Fruit fly (Drosophila melanogaster) whole organism, prepupa: ENCODE measurements around the gene pasi2.
A peak's percentile ranks its signal among the peaks of the same experiment; 100 is the strongest.

Experiments
- CG10631 ChIP-seq: fragments of 200-800 bp; sonication (Bioruptor generic); optimal IDR thresholded peaks from 2 replicates; lab custom pipeline; 2016; ENCODE audit warnings: missing biosample characterization, missing genetic modification characterization
- CG11294 ChIP-seq: fragments of 200-800 bp; sonication (Bioruptor generic); IDR thresholded peaks from 2 replicates; pipeline ENCODE4 v1.3.6; 2022; ENCODE audit warnings: missing biosample characterization, missing genetic modification characterization
- CG11762 ChIP-seq: fragments of 200-800 bp; sonication (Bioruptor generic); optimal IDR thresholded peaks from 3 replicates; lab custom pipeline; 2016; ENCODE audit warnings: missing biosample characterization, missing genetic modification characterization; ENCODE audit not compliant: insufficient read depth
- CG11902 ChIP-seq: fragments of 200-800 bp; sonication (Bioruptor generic); optimal IDR thresholded peaks from 3 replicates; lab custom pipeline; 2016; ENCODE audit warnings: missing biosample characterization, missing genetic modification characterization
- CG1621 ChIP-seq: fragments of 200-800 bp; sonication (Bioruptor generic); optimal IDR thresholded peaks from 3 replicates; lab custom pipeline; 2018; ENCODE audit warnings: missing biosample characterization, mild to moderate bottlenecking, missing genetic modification characterization
- CG3032 ChIP-seq: fragments of 200-800 bp; optimal IDR thresholded peaks from 2 replicates; lab custom pipeline; 2019; ENCODE audit warnings: missing biosample characterization, mild to moderate bottlenecking, missing genetic modification characterization, moderate library complexity
- CG31627 ChIP-seq: fragments of 200-800 bp; sonication (Bioruptor generic); optimal IDR thresholded peaks from 3 replicates; lab custom pipeline; 2016; ENCODE audit warnings: missing biosample characterization, missing genetic modification characterization
- CG34406 ChIP-seq: fragments of 200-800 bp; sonication (Bioruptor generic); optimal IDR thresholded peaks from 3 replicates; lab custom pipeline; 2016; ENCODE audit warnings: missing biosample characterization, missing genetic modification characterization
- CG3919 ChIP-seq: fragments of 200-800 bp; sonication (Bioruptor generic); optimal IDR thresholded peaks from 3 replicates; lab custom pipeline; 2016; ENCODE audit warnings: missing biosample characterization, missing genetic modification characterization
- CG4318 ChIP-seq: fragments of 200-800 bp; sonication (Bioruptor generic); optimal IDR thresholded peaks from 3 replicates; lab custom pipeline; 2017; ENCODE audit warnings: missing biosample characterization, mild to moderate bottlenecking, missing genetic modification characterization
- CG6163 ChIP-seq: fragments of 200-800 bp; sonication (Bioruptor generic); IDR thresholded peaks from 3 replicates; pipeline ENCODE4 v1.3.6; 2022; ENCODE audit warnings: missing biosample characterization, missing genetic modification characterization
- CG6276 ChIP-seq: fragments of 200-800 bp; sonication (Bioruptor generic); optimal IDR thresholded peaks from 2 replicates; lab custom pipeline; 2017; ENCODE audit warnings: missing biosample characterization, mild to moderate bottlenecking, missing genetic modification characterization
- CG6854 ChIP-seq: fragments of 200-800 bp; sonication (Bioruptor generic); optimal IDR thresholded peaks from 2 replicates; lab custom pipeline; 2017; ENCODE audit warnings: missing biosample characterization, mild to moderate bottlenecking, missing genetic modification characterization
- CG7368 ChIP-seq: fragments of 200-800 bp; sonication (Bioruptor generic); optimal IDR thresholded peaks from 3 replicates; lab custom pipeline; 2016; ENCODE audit warnings: missing biosample characterization, missing genetic modification characterization
- CG8119 ChIP-seq: fragments of 200-800 bp; sonication (Bioruptor generic); IDR thresholded peaks from 3 replicates; pipeline ENCODE4 v1.3.6; 2022; ENCODE audit warnings: missing biosample characterization, missing genetic modification characterization
- CG8319 ChIP-seq: fragments of 200-800 bp; sonication (Bioruptor generic); optimal IDR thresholded peaks from 3 replicates; lab custom pipeline; 2016; ENCODE audit warnings: missing biosample characterization, missing genetic modification characterization
- CG8632 ChIP-seq: fragments of 200-800 bp; sonication (Bioruptor generic); optimal IDR thresholded peaks from 3 replicates; lab custom pipeline; 2016; ENCODE audit warnings: missing biosample characterization, missing genetic modification characterization
- CG9139 ChIP-seq: fragments of 200-800 bp; sonication (Bioruptor generic); optimal IDR thresholded peaks from 3 replicates; lab custom pipeline; 2017; ENCODE audit warnings: missing biosample characterization, mild to moderate bottlenecking, missing genetic modification characterization
- Eip78C ChIP-seq: fragments of 200-800 bp; sonication (Bioruptor generic); peaks from one replicate; lab custom pipeline; 2016; ENCODE audit warnings: missing biosample characterization, missing genetic modification characterization
- Eip93F ChIP-seq: fragments of 200-800 bp; sonication (Bioruptor generic); optimal IDR thresholded peaks from 2 replicates; lab custom pipeline; 2016; ENCODE audit warnings: missing biosample characterization, mild to moderate bottlenecking, missing genetic modification characterization
- Ets21C ChIP-seq: fragments of 200-800 bp; sonication (Bioruptor generic); optimal IDR thresholded peaks from 3 replicates; lab custom pipeline; 2016; ENCODE audit warnings: missing biosample characterization, missing genetic modification characterization
- Ets96B ChIP-seq: fragments of 200-800 bp; optimal IDR thresholded peaks from 2 replicates; lab custom pipeline; 2019; ENCODE audit warnings: missing biosample characterization, mild to moderate bottlenecking, missing genetic modification characterization, moderate library complexity
- Gug ChIP-seq: fragments of 200-800 bp; sonication (Bioruptor generic); IDR thresholded peaks from 2 replicates; pipeline ENCODE4 v1.3.6; 2022; ENCODE audit warnings: missing biosample characterization, missing genetic modification characterization
- Hr38 ChIP-seq: sonication (Bioruptor generic); optimal IDR thresholded peaks from 2 replicates; lab custom pipeline; 2016; ENCODE audit warnings: missing biosample characterization, missing genetic modification characterization
- Hr4 ChIP-seq: fragments of 200-800 bp; sonication (Bioruptor generic); optimal IDR thresholded peaks from 3 replicates; lab custom pipeline; 2016; ENCODE audit warnings: missing biosample characterization, missing genetic modification characterization
- Lpt ChIP-seq: fragments of 200-800 bp; sonication (Bioruptor generic); optimal IDR thresholded peaks from 3 replicates; lab custom pipeline; 2016; ENCODE audit warnings: missing biosample characterization, missing genetic modification characterization
- Met ChIP-seq: fragments of 200-800 bp; sonication (Bioruptor generic); optimal IDR thresholded peaks from 3 replicates; lab custom pipeline; 2016; ENCODE audit warnings: missing biosample characterization, missing genetic modification characterization
- Sox102F ChIP-seq: fragments of 200-800 bp; sonication (Bioruptor generic); optimal IDR thresholded peaks from 2 replicates; lab custom pipeline; 2016; ENCODE audit warnings: missing biosample characterization, mild to moderate bottlenecking, missing genetic modification characterization
- Sox14 ChIP-seq: fragments of 200-800 bp; sonication (Bioruptor generic); optimal IDR thresholded peaks from 3 replicates; lab custom pipeline; 2016; ENCODE audit warnings: missing biosample characterization, missing genetic modification characterization
- Sox15 ChIP-seq: fragments of 200-800 bp; sonication (Bioruptor generic); optimal IDR thresholded peaks from 3 replicates; lab custom pipeline; 2016; ENCODE audit warnings: missing biosample characterization, missing genetic modification characterization
- achi ChIP-seq: fragments of 200-800 bp; sonication (Bioruptor generic); optimal IDR thresholded peaks from 3 replicates; lab custom pipeline; 2016; ENCODE audit warnings: missing biosample characterization, missing genetic modification characterization
- dac ChIP-seq: fragments of 200-800 bp; sonication (Bioruptor generic); optimal IDR thresholded peaks from 2 replicates; lab custom pipeline; 2017; ENCODE audit warnings: missing biosample characterization, mild to moderate bottlenecking, missing genetic modification characterization
- dsx ChIP-seq: fragments of 200-800 bp; optimal IDR thresholded peaks from 3 replicates; lab custom pipeline; 2019; ENCODE audit warnings: missing biosample characterization, mild to moderate bottlenecking, missing genetic modification characterization, moderate library complexity; ENCODE audit not compliant: poor library complexity, severe bottlenecking
- eg ChIP-seq: fragments of 200-800 bp; sonication (Bioruptor generic); IDR thresholded peaks from 3 replicates; pipeline ENCODE4 v1.3.6; 2022; ENCODE audit warnings: missing biosample characterization, missing genetic modification characterization
- esn ChIP-seq: fragments of 200-800 bp; sonication (Bioruptor generic); optimal IDR thresholded peaks from 2 replicates; lab custom pipeline; 2016; ENCODE audit warnings: missing biosample characterization, mild to moderate bottlenecking, missing genetic modification characterization, moderate library complexity
- fd59A ChIP-seq: fragments of 200-800 bp; sonication (Bioruptor generic); optimal IDR thresholded peaks from 2 replicates; lab custom pipeline; 2017; ENCODE audit warnings: missing biosample characterization, mild to moderate bottlenecking, missing genetic modification characterization, missing genetic modification reagents
- fd85E ChIP-seq: fragments of 200-800 bp; sonication (Bioruptor generic); optimal IDR thresholded peaks from 3 replicates; lab custom pipeline; 2016; ENCODE audit warnings: missing biosample characterization, missing genetic modification characterization
- fkh ChIP-seq: fragments of 200-800 bp; sonication (Bioruptor generic); optimal IDR thresholded peaks from 3 replicates; lab custom pipeline; 2017; ENCODE audit warnings: missing biosample characterization, mild to moderate bottlenecking, missing genetic modification characterization, moderate library complexity
- lz ChIP-seq: fragments of 200-800 bp; sonication (Bioruptor generic); optimal IDR thresholded peaks from 3 replicates; lab custom pipeline; 2016; ENCODE audit warnings: missing biosample characterization, missing genetic modification characterization
- ss ChIP-seq, 2 experiments: fragments of 200-800 bp; sonication (Bioruptor generic); optimal IDR thresholded peaks; 2 replicates in 1 of 2; 3 replicates in 1 of 2; lab custom pipeline; 2017 to 2018; ENCODE audit warnings: mild to moderate bottlenecking in 2 of 2, missing biosample characterization in 2 of 2, missing genetic modification characterization in 2 of 2, moderate library complexity in 1 of 2
- svp ChIP-seq: fragments of 200-800 bp; sonication (Bioruptor generic); peaks from one replicate; lab custom pipeline; 2016; ENCODE audit warnings: missing biosample characterization, missing genetic modification characterization
- vri ChIP-seq: fragments of 200-800 bp; sonication (Bioruptor generic); optimal IDR thresholded peaks from 3 replicates; lab custom pipeline; 2016; ENCODE audit warnings: missing biosample characterization, mild to moderate bottlenecking, missing genetic modification characterization

pasi2 gene

dm6 chr3R:9349267-9349820, 14.4 kb downstream of the pasi2 start (continued):
- TF ChIP-seq fkh (peak; percentile 44), CG11762 (no peak), CG11902 (no peak), CG9139 (GFP tag; lab: Kevin White, UChicago) (no peak), Sox14 (GFP tag; lab: Kevin White, UChicago) (peak; percentile 6), CG6276 (GFP tag; lab: Kevin White, UChicago) (no peak), Met (GFP tag; lab: Kevin White, UChicago) (no peak), CG6163 (no peak), achi (no peak), CG3919 (GFP tag; lab: Kevin White, UChicago) (peak; percentile 14), esn (GFP tag; lab: Kevin White, UChicago) (peak; percentile 30), CG3032 (no peak), CG1621 (tag; lab: Kevin White, UChicago) (no peak), CG10631 (GFP tag; lab: Kevin White, UChicago) (peak; percentile 3), Gug (GFP tag; lab: Robert Waterston, UW) (no peak), Eip93F (GFP tag; lab: Kevin White, UChicago) (no peak), Sox15 (GFP tag; lab: Kevin White, UChicago) (no peak), CG31627 (GFP tag; lab: Kevin White, UChicago) (peak; percentile 33), CG34406 (GFP tag; lab: Kevin White, UChicago) (no peak), lz (GFP tag; lab: Kevin White, UChicago) (peak; percentile 22), svp (GFP tag; lab: Kevin White, UChicago) (peak; percentile 74), vri (GFP tag; lab: Kevin White, UChicago) (peak; percentile 27), CG8632 (no peak), CG4318 (no peak), dac (no peak), CG11294 (GFP tag; lab: Robert Waterston, UW) (no peak), Hr38 (no peak)
- TF ChIP-seq, all 60 proteins: peak for 19

- peak; percentile 7 for TF ChIP-seq fd85E (GFP tag; lab: Kevin White, UChicago)
- TF ChIP-seq Eip78C (GFP tag; lab: Kevin White, UChicago): peak; percentile 42
- no peak for TF ChIP-seq Ets21C (GFP tag; lab: Kevin White, UChicago)
- 0 out of 3 replicates have a peak, but pooled peaks have one; percentile 26 for TF ChIP-seq CG6163
- TF ChIP-seq achi: no peak
- TF ChIP-seq svp (GFP tag; lab: Kevin White, UChicago): peak; percentile 77
- peak; percentile 83 for TF ChIP-seq dsx
- TF ChIP-seq CG11762: no peak
- TF ChIP-seq CG3919 (GFP tag; lab: Kevin White, UChicago): peak; percentile 11
- TF ChIP-seq CG6854 (GFP tag; lab: Kevin White, UChicago): peak; percentile 39
- TF ChIP-seq Sox102F (GFP tag; lab: Kevin White, UChicago): peak; percentile 6
- TF ChIP-seq ss (GFP tag; optimal IDR thresholded peaks at IDR 0.05; lab: Kevin White, UChicago): peak in 1 of 2 experiments; percentile 16
- no peak for TF ChIP-seq Eip93F (GFP tag; lab: Kevin White, UChicago)
Measured at dm6 chr3R:9350561-9351379, 15.8 kb downstream of the pasi2 start.

dm6 chr3R:9351415-9352379, 16.7 kb downstream of the pasi2 start:
- TF ChIP-seq CG6163 (no peak), fkh (peak; percentile 95), fd59A (GFP tag; lab: Kevin White, UChicago) (peak; percentile 28), CG8319 (GFP tag; lab: Kevin White, UChicago) (no peak), CG11762 (peak; percentile 61), CG3919 (GFP tag; lab: Kevin White, UChicago) (peak; percentile 76), Sox15 (GFP tag; lab: Kevin White, UChicago) (peak; percentile 11), CG7368 (GFP tag; lab: Kevin White, UChicago) (peak; percentile 51), Eip78C (GFP tag; lab: Kevin White, UChicago) (peak; percentile 91), CG8632 (peak; percentile 58), Sox102F (GFP tag; lab: Kevin White, UChicago) (peak; percentile 63), dac (peak; percentile 28), CG8119 (GFP tag; lab: Robert Waterston, UW) (0 out of 3 replicates have a peak, but pooled peaks have one; percentile 19), CG4318 (peak; percentile 63), eg (no peak), fd85E (GFP tag; lab: Kevin White, UChicago) (peak; percentile 44), vri (GFP tag; lab: Kevin White, UChicago) (peak; percentile 92), esn (GFP tag; lab: Kevin White, UChicago) (peak; percentile 52), Ets96B (tag; lab: Kevin White, UChicago) (peak; percentile 58), Lpt (peak; percentile 67), Hr4 (GFP tag; lab: Kevin White, UChicago) (peak; percentile 89)
